Worm (Caenorhabditis elegans) whole organism, late embryonic: Measurements from ENCODE around the gene gln-1.

Source experiments
- C08G9.2 ChIP-seq: sonication (generic microtip); optimal IDR thresholded peaks from 2 replicates; lab custom pipeline; 2016; ENCODE audit warnings: mild to moderate bottlenecking, missing genetic modification characterization, moderate library complexity, missing compliant biosample characterization
- K02D7.2 ChIP-seq: sonication (generic microtip); optimal IDR thresholded peaks from 2 replicates; lab custom pipeline; 2017; ENCODE audit warnings: mild to moderate bottlenecking, missing genetic modification characterization, missing compliant biosample characterization
- Y22D7AL.16 ChIP-seq: sonication (generic microtip); optimal IDR thresholded peaks from 2 replicates; lab custom pipeline; 2016; ENCODE audit warnings: missing genetic modification characterization, missing compliant biosample characterization
- ahr-1 ChIP-seq: sonication (generic microtip); optimal IDR thresholded peaks from 2 replicates; lab custom pipeline; 2016; ENCODE audit warnings: missing genetic modification characterization, missing compliant biosample characterization
- ceh-14 ChIP-seq: sonication (generic microtip); optimal IDR thresholded peaks from 2 replicates; lab custom pipeline; 2016; ENCODE audit warnings: missing genotype, missing genetic modification characterization, missing compliant biosample characterization
- ceh-18 ChIP-seq: sonication (generic microtip); optimal IDR thresholded peaks from 2 replicates; lab custom pipeline; 2016; ENCODE audit warnings: missing genetic modification characterization, missing compliant biosample characterization
- ceh-2 ChIP-seq: sonication (generic microtip); optimal IDR thresholded peaks from 2 replicates; lab custom pipeline; 2016; ENCODE audit warnings: missing genotype, missing genetic modification characterization, missing compliant biosample characterization
- ceh-22 ChIP-seq: sonication (generic microtip); optimal IDR thresholded peaks from 2 replicates; lab custom pipeline; 2017; ENCODE audit warnings: missing biosample characterization, missing genetic modification characterization
- ceh-30 ChIP-seq: fragments of 150-350 bp; optimal IDR thresholded peaks from 2 replicates; lab custom pipeline; 2014; ENCODE audit warnings: missing biosample characterization, missing genetic modification characterization
- ceh-31 ChIP-seq: sonication (generic microtip); optimal IDR thresholded peaks from 2 replicates; lab custom pipeline; 2016; ENCODE audit warnings: missing genetic modification characterization, missing compliant biosample characterization
- ceh-48 ChIP-seq: sonication (generic microtip); optimal IDR thresholded peaks from 2 replicates; lab custom pipeline; 2016; ENCODE audit warnings: missing genetic modification characterization, inconsistent platforms, missing compliant biosample characterization
- ceh-9 ChIP-seq: sonication (generic microtip); optimal IDR thresholded peaks from 2 replicates; lab custom pipeline; 2016; ENCODE audit warnings: mild to moderate bottlenecking, missing genetic modification characterization, inconsistent platforms, missing compliant biosample characterization
- che-1 ChIP-seq: sonication (generic microtip); optimal IDR thresholded peaks from 2 replicates; lab custom pipeline; 2016; ENCODE audit warnings: mild to moderate bottlenecking, missing genetic modification characterization, missing compliant biosample characterization
- dve-1 ChIP-seq: sonication (generic microtip); optimal IDR thresholded peaks from 2 replicates; lab custom pipeline; 2017; ENCODE audit warnings: antibody characterized with exemption, mild to moderate bottlenecking, missing genetic modification characterization, missing compliant biosample characterization
- elt-2 ChIP-seq: sonication (generic microtip); optimal IDR thresholded peaks from 2 replicates; lab custom pipeline; 2016; ENCODE audit warnings: missing genetic modification reagents, missing genetic modification characterization, missing compliant biosample characterization
- elt-4 ChIP-seq: sonication (generic microtip); optimal IDR thresholded peaks from 2 replicates; lab custom pipeline; 2016; ENCODE audit warnings: missing genetic modification characterization, missing compliant biosample characterization
- ets-4 ChIP-seq: sonication (generic microtip); optimal IDR thresholded peaks from 2 replicates; lab custom pipeline; 2016; ENCODE audit warnings: missing genetic modification characterization, missing compliant biosample characterization
- fkh-10 ChIP-seq: fragments of 150-350 bp; optimal IDR thresholded peaks from 2 replicates; lab custom pipeline; 2014; ENCODE audit warnings: missing biosample characterization, missing genetic modification reagents, missing genetic modification characterization
- hlh-30 ChIP-seq: sonication (generic microtip); optimal IDR thresholded peaks from 2 replicates; lab custom pipeline; 2017; ENCODE audit warnings: antibody characterized with exemption, missing genetic modification characterization, missing compliant biosample characterization; ENCODE audit not compliant: insufficient read depth
- hlh-6 ChIP-seq: sonication (generic microtip); optimal IDR thresholded peaks from 2 replicates; lab custom pipeline; 2016; ENCODE audit warnings: missing genotype, missing genetic modification characterization, missing compliant biosample characterization
- lim-6 ChIP-seq: sonication (generic microtip); optimal IDR thresholded peaks from 2 replicates; lab custom pipeline; 2016; ENCODE audit warnings: missing genetic modification characterization, missing compliant biosample characterization
- lin-11 ChIP-seq: fragments of 200-800 bp; sonication (Bioruptor generic); optimal IDR thresholded peaks from 2 replicates; lab custom pipeline; 2018; ENCODE audit warnings: mild to moderate bottlenecking, missing genetic modification characterization, missing compliant biosample characterization
- nfya-1 ChIP-seq: sonication (generic microtip); optimal IDR thresholded peaks from 2 replicates; lab custom pipeline; 2017; ENCODE audit warnings: missing genetic modification characterization, mild to moderate bottlenecking, missing compliant biosample characterization, antibody characterized with exemption, moderate library complexity
- nhr-11 ChIP-seq: fragments of 150-350 bp; optimal IDR thresholded peaks from 2 replicates; lab custom pipeline; 2014; ENCODE audit warnings: missing biosample characterization, missing genetic modification characterization
- npax-4 ChIP-seq: sonication (generic microtip); optimal IDR thresholded peaks from 2 replicates; lab custom pipeline; 2016; ENCODE audit warnings: missing genetic modification characterization, missing compliant biosample characterization
- pat-9 ChIP-seq: fragments of 200-800 bp; sonication (Bioruptor generic); optimal IDR thresholded peaks from 2 replicates; lab custom pipeline; 2018; ENCODE audit warnings: mild to moderate bottlenecking, missing genetic modification characterization, moderate library complexity, missing compliant biosample characterization
- ref-2 ChIP-seq: sonication (generic microtip); optimal IDR thresholded peaks from 2 replicates; lab custom pipeline; 2016; ENCODE audit warnings: missing genetic modification characterization, missing compliant biosample characterization
- sox-4 ChIP-seq: sonication (generic microtip); optimal IDR thresholded peaks from 2 replicates; lab custom pipeline; 2017; ENCODE audit warnings: mild to moderate bottlenecking, missing genetic modification characterization, inconsistent platforms, missing compliant biosample characterization
- tbx-2 ChIP-seq: sonication (generic microtip); optimal IDR thresholded peaks from 2 replicates; lab custom pipeline; 2016; ENCODE audit warnings: missing genetic modification characterization, missing compliant biosample characterization
- tbx-7 ChIP-seq: sonication (generic microtip); optimal IDR thresholded peaks from 2 replicates; lab custom pipeline; 2016; ENCODE audit warnings: missing genotype, missing genetic modification characterization, missing compliant biosample characterization
- zip-5 ChIP-seq: sonication (generic microtip); optimal IDR thresholded peaks from 2 replicates; lab custom pipeline; 2016; ENCODE audit warnings: missing genetic modification characterization, missing compliant biosample characterization

The gln-1 gene

DNA sequence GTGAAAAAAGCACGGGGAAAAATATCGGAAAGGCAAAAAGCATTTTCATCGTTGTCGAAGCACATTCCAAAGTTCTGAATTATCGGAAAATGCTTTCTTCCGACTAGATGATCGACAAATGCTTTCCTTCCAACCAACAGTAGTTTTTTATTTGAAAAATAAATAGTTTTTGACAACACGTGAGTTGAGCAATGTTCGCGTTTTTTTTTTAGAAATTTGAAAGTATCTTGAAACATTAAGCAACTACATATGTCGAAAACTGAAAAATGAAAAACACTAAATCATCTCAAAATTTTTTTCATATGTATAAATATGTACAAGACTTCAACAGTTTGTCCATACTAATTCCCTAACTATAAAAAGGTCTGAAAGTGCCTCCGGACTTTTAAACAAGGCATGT is 18.5 kb upstream of the gln-1 start, which contains the start of gene hsp-25:
Gene hsp-25 (minus strand): TSS at position 101 of the 400 bp plus-strand sequence.
- TF ChIP-seq hlh-6 (tag; lab: Kevin White, UChicago), result no peak
- no peak for TF ChIP-seq dve-1
- no peak for TF ChIP-seq C08G9.2
- TF ChIP-seq tbx-7 (tag; lab: Kevin White, UChicago), result no peak
- TF ChIP-seq npax-4 (tag; lab: Kevin White, UChicago), result no peak
- no peak for TF ChIP-seq ceh-22 (tag; lab: Kevin White, UChicago)
- no peak for TF ChIP-seq nhr-11 (tag; lab: Kevin White, UChicago)
- TF ChIP-seq zip-5 (tag; lab: Kevin White, UChicago), result no peak
- no peak for TF ChIP-seq ceh-31 (tag; lab: Kevin White, UChicago)

DNA sequence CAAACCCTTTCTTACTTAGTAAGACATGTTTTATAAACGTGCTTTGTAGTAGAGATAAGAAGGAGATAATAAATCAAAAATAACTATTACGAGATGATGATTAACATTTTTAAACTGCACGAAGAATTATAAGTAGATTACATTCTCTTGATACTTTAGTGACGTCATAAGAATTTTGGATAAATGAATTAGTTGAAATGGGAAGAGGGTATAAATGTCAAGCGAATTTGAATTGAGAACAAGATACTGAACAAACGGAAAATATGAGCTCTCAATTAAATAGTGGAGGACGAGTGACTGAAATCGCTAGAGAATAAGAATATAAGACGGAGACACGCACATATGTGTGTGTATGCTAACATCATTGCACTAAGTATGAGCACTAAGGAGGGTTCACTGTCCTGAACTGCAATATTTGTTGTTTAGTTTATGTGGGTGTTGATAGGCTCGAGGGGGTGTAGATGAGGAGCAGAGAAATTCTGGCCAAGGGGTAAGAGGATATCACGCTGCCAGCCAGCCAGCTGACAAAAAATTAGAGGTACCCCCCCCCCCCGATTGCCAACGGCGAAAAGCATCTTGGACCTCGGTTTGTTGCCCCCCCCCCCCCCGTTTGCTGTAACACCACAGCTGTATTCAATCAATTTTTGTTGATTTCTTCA is 17.5 kb upstream of the gln-1 start:
- TF ChIP-seq lim-6 (tag; lab: Kevin White, UChicago) (no peak), pat-9 (tag; lab: Kevin White, UChicago) (peak; percentile 34)

DNA sequence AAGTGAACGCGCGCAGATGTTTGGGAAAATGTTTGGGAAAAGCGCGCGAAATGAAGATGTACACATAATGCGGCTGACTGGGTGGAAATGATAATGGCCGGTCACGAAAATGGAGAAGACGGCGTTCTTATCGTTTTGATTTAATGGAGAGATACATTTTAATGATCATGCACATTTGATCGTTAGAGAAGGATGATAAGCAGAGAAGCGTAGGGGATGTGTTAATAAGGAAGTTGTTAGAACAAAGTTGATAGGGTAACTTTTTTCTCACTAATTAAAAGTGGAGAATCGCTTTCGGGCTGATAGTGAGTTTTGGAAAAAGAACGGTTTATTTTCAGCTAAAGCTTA is 17.0 kb upstream of the gln-1 start:
- TF ChIP-seq dve-1 (no peak), pat-9 (tag; lab: Kevin White, UChicago) (no peak), K02D7.2 (tag; lab: Kevin White, UChicago) (no peak), ceh-48 (tag; lab: Kevin White, UChicago) (no peak), nhr-11 (tag; lab: Kevin White, UChicago) (no peak), ets-4 (tag; lab: Kevin White, UChicago) (no peak), lin-11 (tag; lab: Kevin White, UChicago) (no peak), ceh-31 (tag; lab: Kevin White, UChicago) (no peak)
- TF ChIP-seq, all 69 proteins: peak for 0

DNA sequence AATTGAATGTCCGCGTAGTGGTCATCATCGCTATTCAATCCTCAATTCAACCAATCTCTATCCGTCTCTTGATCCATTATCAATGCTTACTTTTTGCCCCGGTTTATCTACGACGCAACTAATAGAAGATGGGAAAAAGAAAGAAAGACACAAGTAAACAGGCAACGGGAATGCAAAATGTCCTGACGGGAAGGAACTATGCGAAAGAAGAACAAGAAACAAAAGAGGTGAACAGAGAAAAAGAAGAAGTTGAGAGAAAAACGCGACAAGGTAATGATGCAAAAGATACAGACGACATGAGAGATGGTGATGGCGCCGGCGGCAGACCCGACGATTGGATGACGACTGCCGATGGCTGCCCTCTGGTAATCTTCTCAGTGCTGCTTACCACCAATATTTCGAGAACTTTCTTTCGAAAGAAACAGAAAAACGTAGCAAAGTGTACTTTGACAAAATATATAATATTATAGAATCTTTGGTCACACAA is 16.0 kb upstream of the gln-1 start:
- TF ChIP-seq ceh-14 (tag; lab: Kevin White, UChicago) (no peak), tbx-2 (peak; percentile 3), ahr-1 (no peak), ref-2 (tag; lab: Kevin White, UChicago) (peak; percentile 42), elt-2 (tag; lab: Kevin White, UChicago) (peak; percentile 31), nfya-1 (tag; lab: Kevin White, UChicago) (peak; percentile 76), ceh-18 (tag; lab: Kevin White, UChicago) (peak; percentile 80)

DNA sequence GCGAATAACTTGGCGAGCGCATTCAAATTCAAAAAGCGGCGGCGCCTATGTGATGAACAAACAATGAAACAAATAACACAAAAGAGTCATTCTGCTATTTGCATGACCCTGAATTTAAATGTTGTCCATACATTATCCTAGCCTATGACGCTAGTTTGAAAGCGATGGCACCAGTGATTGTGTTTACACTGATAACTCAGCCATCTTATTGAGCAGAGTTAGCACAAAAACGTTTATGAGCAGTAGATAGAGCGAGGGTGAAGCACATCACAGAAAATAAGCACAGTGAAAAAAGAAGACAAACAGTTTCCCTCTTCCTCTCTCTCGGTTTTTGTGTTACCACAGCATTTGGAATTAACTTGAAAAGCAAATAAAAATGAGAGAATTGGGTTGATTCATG is 14.8 kb upstream of the gln-1 start:
- TF ChIP-seq che-1 (no peak), sox-4 (no peak), Y22D7AL.16 (tag; lab: Kevin White, UChicago) (no peak), fkh-10 (no peak), hlh-30 (tag; lab: Kevin White, UChicago) (no peak), ceh-18 (tag; lab: Kevin White, UChicago) (no peak), ceh-2 (tag; lab: Kevin White, UChicago) (no peak), ceh-9 (tag; lab: Kevin White, UChicago) (no peak)

DNA sequence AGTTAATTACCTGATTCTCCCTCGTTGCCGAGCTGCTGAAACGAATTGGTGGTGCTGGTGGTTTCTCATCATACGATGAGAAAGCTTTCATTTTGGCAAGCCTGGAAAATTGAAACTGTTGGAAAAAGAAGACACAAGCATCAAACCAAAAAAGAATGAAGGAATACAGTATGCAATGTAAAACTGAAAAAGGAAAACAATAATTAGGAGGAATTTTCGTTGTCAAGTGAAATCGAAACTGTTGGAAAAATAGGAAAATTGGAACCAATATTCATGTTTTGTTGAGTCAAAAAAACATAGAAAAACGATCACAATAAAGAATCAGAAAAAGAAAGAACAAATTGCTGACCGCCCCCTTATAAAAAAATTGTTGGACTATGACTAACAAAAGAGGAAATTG is 9.5 kb upstream of the gln-1 start, which contains the start of gene pak-1:
Gene pak-1 (minus strand): TSS at position 101 of the 400 bp plus-strand sequence.
- TF ChIP-seq elt-4 (tag; lab: Kevin White, UChicago) (no peak), ceh-30 (tag; lab: Kevin White, UChicago) (no peak), ceh-14 (tag; lab: Kevin White, UChicago) (no peak)
